ENCODE assay signal across 5 worm cellular contexts in genomic region chrX:8205919-8206318, ce11.
TF ChIP-seq lines count a peak whose summit lies in the region.

No protein-coding gene starts in this region.

TF ChIP-seq in whole organism, L1 larva, 84 proteins besides CTCF, POLR2A, EP300 and RAD21 (continued from another document and continues in another):
- TF ChIP-seq lin-14 (GFP tag; optimal IDR thresholded peaks at IDR 0.05; lab: Kevin White, UChicago): peak; percentile 90
- TF ChIP-seq ama-1 (optimal IDR thresholded peaks at IDR 0.05; lab: Kevin White, UChicago): no peak
- TF ChIP-seq ceh-8 (GFP tag; optimal IDR thresholded peaks at IDR 0.05; lab: Kevin White, UChicago): no peak
- TF ChIP-seq mdl-1 (tag; optimal IDR thresholded peaks at IDR 0.05; lab: Kevin White, UChicago): peak in 1 of 2 experiments; percentile 70
- TF ChIP-seq pqm-1 (tag; optimal IDR thresholded peaks at IDR 0.05; lab: Kevin White, UChicago): no peak
- TF ChIP-seq ceh-90 (tag; optimal IDR thresholded peaks at IDR 0.05; lab: Kevin White, UChicago): no peak
- TF ChIP-seq nhr-20 (tag; optimal IDR thresholded peaks at IDR 0.05; lab: Kevin White, UChicago): no peak
- peak; percentile 5 for TF ChIP-seq C16A3.4 (tag; optimal IDR thresholded peaks at IDR 0.05; lab: Kevin White, UChicago)
- no peak for TF ChIP-seq ztf-4 (tag; optimal IDR thresholded peaks at IDR 0.05; lab: Kevin White, UChicago)
- peak; percentile 44 for TF ChIP-seq mep-1 (tag; optimal IDR thresholded peaks at IDR 0.05; lab: Kevin White, UChicago)
- peak; percentile 42 for TF ChIP-seq fkh-8 (tag; optimal IDR thresholded peaks at IDR 0.05; lab: Kevin White, UChicago)
- TF ChIP-seq isw-1 (GFP tag; IDR thresholded peaks at IDR 0.05; lab: Robert Waterston, UW): peak; percentile 19; the same call in 1 of the 2 replicates
- peak in 1 of 2 experiments; percentile 63 for TF ChIP-seq lsy-2 (tag; optimal IDR thresholded peaks at IDR 0.05; lab: Kevin White, UChicago)
- peak; percentile 9 to 13 for TF ChIP-seq efl-1 (optimal IDR thresholded peaks at IDR 0.05; lab: Kevin White, UChicago)
- no peak for TF ChIP-seq efl-1 (GFP tag; optimal IDR thresholded peaks at IDR 0.05 in 1 of 2; lab: Kevin White, UChicago)
- TF ChIP-seq pag-3 (tag; optimal IDR thresholded peaks at IDR 0.05; lab: Kevin White, UChicago; ENCODE audit: borderline replicate concordance, insufficient read depth): no peak
- TF ChIP-seq tlp-1 (tag; optimal IDR thresholded peaks at IDR 0.05; lab: Kevin White, UChicago): no peak
- TF ChIP-seq nhr-47 (tag; optimal IDR thresholded peaks at IDR 0.05; lab: Kevin White, UChicago): peak; percentile 26
- peak; percentile 52 for TF ChIP-seq nhr-71 (tag; optimal IDR thresholded peaks at IDR 0.05; lab: Kevin White, UChicago)
- no peak for TF ChIP-seq hpl-2 (GFP tag; optimal IDR thresholded peaks at IDR 0.05; lab: Kevin White, UChicago)
- TF ChIP-seq nhr-76 (tag; optimal IDR thresholded peaks at IDR 0.05; lab: Kevin White, UChicago): no peak
- TF ChIP-seq unc-98 (GFP tag; IDR thresholded peaks at IDR 0.05; lab: Robert Waterston, UW): no peak
- no peak for TF ChIP-seq fkh-4 (tag; optimal IDR thresholded peaks at IDR 0.05; lab: Kevin White, UChicago; ENCODE audit: borderline replicate concordance)
- no peak for TF ChIP-seq elt-2 (tag; optimal IDR thresholded peaks at IDR 0.05; lab: Kevin White, UChicago)
- TF ChIP-seq nhr-84 (tag; optimal IDR thresholded peaks at IDR 0.05; lab: Kevin White, UChicago): no peak
- TF ChIP-seq efl-3 (GFP tag; optimal IDR thresholded peaks at IDR 0.05; lab: Kevin White, UChicago): no peak

TF ChIP-seq in whole organism, L2 larva, 48 proteins besides CTCF, POLR2A, EP300 and RAD21 (continued from another document):
- no peak for TF ChIP-seq ceh-82 (tag; optimal IDR thresholded peaks at IDR 0.05; lab: Kevin White, UChicago)
- peak; percentile 74 for TF ChIP-seq nhr-129 (tag; optimal IDR thresholded peaks at IDR 0.05; lab: Kevin White, UChicago)
- peak; percentile 65 for TF ChIP-seq C34F6.9 (tag; optimal IDR thresholded peaks at IDR 0.05; lab: Kevin White, UChicago)
- TF ChIP-seq blmp-1 (tag; optimal IDR thresholded peaks at IDR 0.05; lab: Kevin White, UChicago; ENCODE audit: insufficient read depth): no peak
- TF ChIP-seq ztf-1 (GFP tag; conservative IDR thresholded peaks at IDR 0.05; lab: Robert Waterston, UW): no peak
- TF ChIP-seq sem-4 (tag; optimal IDR thresholded peaks at IDR 0.05; lab: Kevin White, UChicago): no peak
- TF ChIP-seq elt-1 (tag; optimal IDR thresholded peaks at IDR 0.05; lab: Kevin White, UChicago): no peak
- TF ChIP-seq Y55F3AM.14 (GFP tag; optimal IDR thresholded peaks at IDR 0.05; lab: Kevin White, UChicago): no peak
- peak in 1 of 2 experiments; percentile 58 for TF ChIP-seq mdl-1 (tag; optimal IDR thresholded peaks at IDR 0.05; lab: Kevin White, UChicago)
- TF ChIP-seq R02D3.7 (tag; optimal IDR thresholded peaks at IDR 0.05; lab: Kevin White, UChicago): no peak
- no peak for TF ChIP-seq alr-1 (tag; optimal IDR thresholded peaks at IDR 0.05; lab: Kevin White, UChicago)
- peak; percentile 56 for TF ChIP-seq F13H6.1 (tag; optimal IDR thresholded peaks at IDR 0.05; lab: Kevin White, UChicago)
- TF ChIP-seq fos-1 (tag; optimal IDR thresholded peaks at IDR 0.05; lab: Kevin White, UChicago): peak; percentile 15
- no peak for TF ChIP-seq dmd-4 (tag; optimal IDR thresholded peaks at IDR 0.05; lab: Kevin White, UChicago)
- TF ChIP-seq ztf-4 (tag; optimal IDR thresholded peaks at IDR 0.05; lab: Kevin White, UChicago): no peak
- peak; percentile 67 for TF ChIP-seq zag-1 (tag; optimal IDR thresholded peaks at IDR 0.05; lab: Kevin White, UChicago)
TF ChIP-seq in whole organism, L2 larva: peak in this region for 11.

TF ChIP-seq in whole organism, L3 larva, 47 proteins besides CTCF, POLR2A, EP300 and RAD21 (continued from another document):
- TF ChIP-seq ZK546.5 (tag; optimal IDR thresholded peaks at IDR 0.05; lab: Kevin White, UChicago): no peak
- TF ChIP-seq fkh-10 (GFP tag; optimal IDR thresholded peaks at IDR 0.05; lab: Kevin White, UChicago): no peak
- no peak for TF ChIP-seq ztf-4 (tag; optimal IDR thresholded peaks at IDR 0.05; lab: Kevin White, UChicago)
- no peak for TF ChIP-seq nhr-23 (tag; optimal IDR thresholded peaks at IDR 0.05; lab: Kevin White, UChicago)
- peak; percentile 82 for TF ChIP-seq lin-39 (tag; optimal IDR thresholded peaks at IDR 0.05; lab: Kevin White, UChicago)
- TF ChIP-seq nhr-77 (tag; optimal IDR thresholded peaks at IDR 0.05; lab: Kevin White, UChicago): no peak
- TF ChIP-seq mdl-1 (tag; optimal IDR thresholded peaks at IDR 0.05; lab: Kevin White, UChicago): no peak
- TF ChIP-seq ceh-28 (tag; optimal IDR thresholded peaks at IDR 0.05; lab: Kevin White, UChicago): no peak
- TF ChIP-seq unc-39 (tag; optimal IDR thresholded peaks at IDR 0.05; lab: Kevin White, UChicago): no peak
- TF ChIP-seq nfya-1 (tag; optimal IDR thresholded peaks at IDR 0.05; lab: Kevin White, UChicago; ENCODE audit: insufficient read depth): peak; percentile 72
- TF ChIP-seq ceh-9 (tag; optimal IDR thresholded peaks at IDR 0.05; lab: Kevin White, UChicago): no peak
- TF ChIP-seq nhr-11 (tag; optimal IDR thresholded peaks at IDR 0.05; lab: Kevin White, UChicago): no peak
- no peak for TF ChIP-seq unc-62 (GFP tag; optimal IDR thresholded peaks at IDR 0.05; lab: Kevin White, UChicago)
- TF ChIP-seq egl-5 (tag; optimal IDR thresholded peaks at IDR 0.05; lab: Kevin White, UChicago): no peak
- no peak for TF ChIP-seq nhr-76 (tag; optimal IDR thresholded peaks at IDR 0.05; lab: Kevin White, UChicago)
- peak; percentile 81 for TF ChIP-seq hmg-11 (tag; optimal IDR thresholded peaks at IDR 0.05; lab: Kevin White, UChicago)
- no peak for TF ChIP-seq eor-1 (tag; optimal IDR thresholded peaks at IDR 0.05; lab: Kevin White, UChicago)
- TF ChIP-seq fos-1 (tag; optimal IDR thresholded peaks at IDR 0.05; lab: Kevin White, UChicago): no peak
- TF ChIP-seq sea-2 (GFP tag; optimal IDR thresholded peaks at IDR 0.05; lab: Kevin White, UChicago): no peak
- TF ChIP-seq ceh-16 (tag; optimal IDR thresholded peaks at IDR 0.05; lab: Kevin White, UChicago): no peak
- no peak for TF ChIP-seq elt-3 (tag; optimal IDR thresholded peaks at IDR 0.05; lab: Kevin White, UChicago)
- no peak for TF ChIP-seq pha-4 (tag; optimal IDR thresholded peaks at IDR 0.05; lab: Kevin White, UChicago)
- no peak for TF ChIP-seq daf-12 (tag; optimal IDR thresholded peaks at IDR 0.05; lab: Kevin White, UChicago)
- no peak for TF ChIP-seq elt-2 (tag; optimal IDR thresholded peaks at IDR 0.05; lab: Kevin White, UChicago)
- no peak for TF ChIP-seq ztf-11 (tag; optimal IDR thresholded peaks at IDR 0.05; lab: Kevin White, UChicago)
- TF ChIP-seq egl-27 (tag; optimal IDR thresholded peaks at IDR 0.05; lab: Kevin White, UChicago): no peak
- peak; percentile 58 for TF ChIP-seq lin-15B (tag; optimal IDR thresholded peaks at IDR 0.05; lab: Kevin White, UChicago)
- no peak for TF ChIP-seq ama-1 (optimal IDR thresholded peaks at IDR 0.05; lab: Kevin White, UChicago)
- TF ChIP-seq pqm-1 (tag; optimal IDR thresholded peaks at IDR 0.05; lab: Kevin White, UChicago): no peak
- no peak for TF ChIP-seq zag-1 (tag; optimal IDR thresholded peaks at IDR 0.05; lab: Kevin White, UChicago)
- no peak for TF ChIP-seq nhr-237 (tag; optimal IDR thresholded peaks at IDR 0.05; lab: Kevin White, UChicago)
- no peak for TF ChIP-seq tbx-2 (tag; optimal IDR thresholded peaks at IDR 0.05; lab: Kevin White, UChicago)

TF ChIP-seq in whole organism, L4 larva, 104 proteins besides CTCF, POLR2A, EP300 and RAD21 (continued from another document and continues in another):
- TF ChIP-seq Y5F2A.4 (GFP tag; optimal IDR thresholded peaks at IDR 0.05; lab: Kevin White, UChicago) (no peak), hlh-30 (tag; optimal IDR thresholded peaks at IDR 0.05; lab: Kevin White, UChicago; ENCODE audit: insufficient read depth) (peak; percentile 85), D1046.2 (GFP tag; IDR thresholded peaks at IDR 0.05; lab: Robert Waterston, UW) (no peak), nhr-237 (tag; optimal IDR thresholded peaks at IDR 0.05; lab: Kevin White, UChicago) (no peak), ceh-62 (tag; optimal IDR thresholded peaks at IDR 0.05; lab: Kevin White, UChicago) (no peak), egl-43 (GFP tag; IDR thresholded peaks at IDR 0.05; lab: Robert Waterston, UW) (no peak), nhr-41 (GFP tag; IDR thresholded peaks at IDR 0.05; lab: Robert Waterston, UW) (no peak), php-3 (GFP tag; IDR thresholded peaks at IDR 0.05; lab: Robert Waterston, UW) (no peak), cey-2 (tag; optimal IDR thresholded peaks at IDR 0.05; lab: Kevin White, UChicago; ENCODE audit: borderline replicate concordance, insufficient read depth) (no peak), Y105C5A.15 (GFP tag; IDR thresholded peaks at IDR 0.05; lab: Robert Waterston, UW) (no peak), hlh-11 (tag; optimal IDR thresholded peaks at IDR 0.05; lab: Kevin White, UChicago) (peak; percentile 30), nhr-11 (tag; optimal IDR thresholded peaks at IDR 0.05; lab: Kevin White, UChicago) (peak; percentile 39), mep-1 (tag; optimal IDR thresholded peaks at IDR 0.05; lab: Kevin White, UChicago) (peak; percentile 60), snpc-4 (tag; optimal IDR thresholded peaks at IDR 0.05; lab: Kevin White, UChicago) (no peak), nhr-42 (GFP tag; IDR thresholded peaks at IDR 0.05; lab: Robert Waterston, UW) (no peak), zfp-2 (tag; optimal IDR thresholded peaks at IDR 0.05; lab: Kevin White, UChicago) (no peak), skn-1 (tag; optimal IDR thresholded peaks at IDR 0.05; lab: Kevin White, UChicago) (no peak), lin-13 (GFP tag; optimal IDR thresholded peaks at IDR 0.05; lab: Kevin White, UChicago) (no peak), aly-2 (tag; optimal IDR thresholded peaks at IDR 0.05; lab: Kevin White, UChicago) (no peak), hmg-1.1 (GFP tag; IDR thresholded peaks at IDR 0.05; lab: Robert Waterston, UW) (peak; percentile 74), tag-97 (GFP tag; IDR thresholded peaks at IDR 0.05; lab: Robert Waterston, UW) (no peak), tra-1 (GFP tag; IDR thresholded peaks at IDR 0.05; lab: Robert Waterston, UW) (no peak), nhr-111 (GFP tag; optimal IDR thresholded peaks at IDR 0.05; lab: Kevin White, UChicago) (no peak), pqm-1 (tag; optimal IDR thresholded peaks at IDR 0.05; lab: Kevin White, UChicago) (no peak), mes-2 (tag; optimal IDR thresholded peaks at IDR 0.05; lab: Kevin White, UChicago; ENCODE audit: poor library complexity, severe bottlenecking) (peak; percentile 1), nhr-6 (tag; optimal IDR thresholded peaks at IDR 0.05; lab: Kevin White, UChicago) (no peak), nhr-102 (tag; optimal IDR thresholded peaks at IDR 0.05; lab: Kevin White, UChicago) (no peak), rbr-2 (tag; optimal IDR thresholded peaks at IDR 0.05; lab: Kevin White, UChicago) (peak; percentile 55), dve-1 (tag; optimal IDR thresholded peaks at IDR 0.05; lab: Kevin White, UChicago; ENCODE audit: insufficient read depth) (no peak), lsy-2 (tag; optimal IDR thresholded peaks at IDR 0.05; lab: Kevin White, UChicago) (peak in 1 of 2 experiments; percentile 70), madf-9 (GFP tag; conservative IDR thresholded peaks at IDR 0.05; lab: Robert Waterston, UW) (no peak), T20F7.1 (GFP tag; optimal IDR thresholded peaks at IDR 0.05; lab: Kevin White, UChicago) (no peak), T26A8.4 (GFP tag; IDR thresholded peaks at IDR 0.05; lab: Robert Waterston, UW) (no peak), F44E2.7 (GFP tag; IDR thresholded peaks at IDR 0.05; lab: Robert Waterston, UW) (no peak), fkh-10 (GFP tag; optimal IDR thresholded peaks at IDR 0.05; lab: Kevin White, UChicago) (peak; percentile 60), ztf-7 (tag; optimal IDR thresholded peaks at IDR 0.05; lab: Kevin White, UChicago) (no peak)

TF ChIP-seq in whole organism, late embryonic, 69 proteins besides CTCF, POLR2A, EP300 and RAD21 (continued from another document and continues in another):
- TF ChIP-seq ceh-9 (tag; optimal IDR thresholded peaks at IDR 0.05; lab: Kevin White, UChicago) (no peak), hlh-8 (tag; optimal IDR thresholded peaks at IDR 0.05; lab: Kevin White, UChicago) (peak; percentile 24), ama-1 (optimal IDR thresholded peaks at IDR 0.05; lab: Kevin White, UChicago) (no peak), hlh-6 (tag; optimal IDR thresholded peaks at IDR 0.05; lab: Kevin White, UChicago) (no peak), pros-1 (tag; optimal IDR thresholded peaks at IDR 0.05; lab: Kevin White, UChicago) (no peak), lim-6 (tag; optimal IDR thresholded peaks at IDR 0.05; lab: Kevin White, UChicago) (no peak), hlh-30 (tag; optimal IDR thresholded peaks at IDR 0.05; lab: Kevin White, UChicago; ENCODE audit: insufficient read depth) (peak; percentile 42), tbx-7 (tag; optimal IDR thresholded peaks at IDR 0.05; lab: Kevin White, UChicago) (no peak), mec-3 (tag; optimal IDR thresholded peaks at IDR 0.05; lab: Kevin White, UChicago; ENCODE audit: borderline replicate concordance) (no peak), unc-86 (tag; optimal IDR thresholded peaks at IDR 0.05; lab: Kevin White, UChicago) (no peak), ceh-19 (GFP tag; optimal IDR thresholded peaks at IDR 0.05; lab: Kevin White, UChicago) (no peak), ceh-2 (tag; optimal IDR thresholded peaks at IDR 0.05; lab: Kevin White, UChicago) (no peak), madf-2 (tag; optimal IDR thresholded peaks at IDR 0.05; lab: Kevin White, UChicago) (no peak), eyg-1 (tag; optimal IDR thresholded peaks at IDR 0.05; lab: Kevin White, UChicago) (no peak), ahr-1 (tag; optimal IDR thresholded peaks at IDR 0.05; lab: Kevin White, UChicago) (no peak), ztf-16 (tag; optimal IDR thresholded peaks at IDR 0.05; lab: Kevin White, UChicago) (no peak), nhr-11 (tag; optimal IDR thresholded peaks at IDR 0.05; lab: Kevin White, UChicago) (no peak), ceh-18 (tag; optimal IDR thresholded peaks at IDR 0.05; lab: Kevin White, UChicago) (peak; percentile 33), sdc-2 (tag; optimal IDR thresholded peaks at IDR 0.05; lab: Kevin White, UChicago) (no peak), F13H6.1 (tag; optimal IDR thresholded peaks at IDR 0.05; lab: Kevin White, UChicago) (no peak), ceh-22 (tag; optimal IDR thresholded peaks at IDR 0.05; lab: Kevin White, UChicago) (no peak), ceh-31 (tag; optimal IDR thresholded peaks at IDR 0.05; lab: Kevin White, UChicago) (peak; percentile 54), ceh-6 (GFP tag; optimal IDR thresholded peaks at IDR 0.05; lab: Kevin White, UChicago) (no peak), gmeb-2 (tag; optimal IDR thresholded peaks at IDR 0.05; lab: Kevin White, UChicago) (no peak), unc-3 (GFP tag; conservative IDR thresholded peaks at IDR 0.05; lab: Robert Waterston, UW) (no peak), unc-3 (tag; optimal IDR thresholded peaks at IDR 0.05; lab: Kevin White, UChicago) (no peak), che-1 (tag; optimal IDR thresholded peaks at IDR 0.05; lab: Kevin White, UChicago) (no peak), fax-1 (tag; optimal IDR thresholded peaks at IDR 0.05; lab: Kevin White, UChicago) (no peak), elt-2 (tag; optimal IDR thresholded peaks at IDR 0.05; lab: Kevin White, UChicago) (no peak), npax-4 (tag; optimal IDR thresholded peaks at IDR 0.05; lab: Kevin White, UChicago) (no peak), zip-5 (tag; optimal IDR thresholded peaks at IDR 0.05; lab: Kevin White, UChicago) (no peak), ceh-24 (tag; optimal IDR thresholded peaks at IDR 0.05; lab: Kevin White, UChicago) (no peak), ceh-14 (tag; optimal IDR thresholded peaks at IDR 0.05; lab: Kevin White, UChicago) (no peak), odd-2 (tag; optimal IDR thresholded peaks at IDR 0.05; lab: Kevin White, UChicago) (no peak), pat-9 (tag; optimal IDR thresholded peaks at IDR 0.05; lab: Kevin White, UChicago) (no peak), dmd-4 (tag; optimal IDR thresholded peaks at IDR 0.05; lab: Kevin White, UChicago; ENCODE audit: borderline replicate concordance) (no peak), pag-3 (tag; optimal IDR thresholded peaks at IDR 0.05; lab: Kevin White, UChicago; ENCODE audit: borderline replicate concordance) (no peak), hlh-15 (tag; optimal IDR thresholded peaks at IDR 0.05; lab: Kevin White, UChicago) (no peak), ceh-30 (tag; optimal IDR thresholded peaks at IDR 0.05; lab: Kevin White, UChicago) (no peak), sox-2 (GFP tag; IDR thresholded peaks at IDR 0.05; lab: Robert Waterston, UW) (no peak), rnt-1 (tag; optimal IDR thresholded peaks at IDR 0.05; lab: Kevin White, UChicago) (peak; percentile 15), pqm-1 (tag; optimal IDR thresholded peaks at IDR 0.05; lab: Kevin White, UChicago) (no peak)
